Fruit fly (Drosophila melanogaster) whole organism, embryonic: ENCODE measurements around the gene CG4956.

Experiments
- Atf6 ChIP-seq: fragments of 200-800 bp; sonication (Bioruptor generic); IDR thresholded peaks from 2 replicates; pipeline ENCODE4 v1.3.6; 2022; ENCODE audit warnings: missing biosample characterization, missing genetic modification characterization
- B-H1 ChIP-seq: fragments of 200-800 bp; sonication (Bioruptor generic); IDR thresholded peaks from 3 replicates; pipeline ENCODE4 v1.3.6; 2022; ENCODE audit warnings: missing biosample characterization, missing genetic modification characterization
- B-H2 ChIP-seq: fragments of 200-800 bp; sonication (Bioruptor generic); optimal IDR thresholded peaks from 2 replicates; lab custom pipeline; 2018; ENCODE audit warnings: missing biosample characterization, mild to moderate bottlenecking, missing genetic modification characterization
- CG1024 ChIP-seq: fragments of 200-800 bp; sonication (Bioruptor generic); IDR thresholded peaks from 2 replicates; pipeline ENCODE4 v1.3.6; 2022; ENCODE audit warnings: missing biosample characterization, missing genetic modification characterization
- CG12219 ChIP-seq: fragments of 200-800 bp; sonication (Bioruptor generic); optimal IDR thresholded peaks from 3 replicates; lab custom pipeline; 2018; ENCODE audit warnings: missing biosample characterization, mild to moderate bottlenecking, missing genetic modification characterization
- CG12769 ChIP-seq: fragments of 200-800 bp; sonication (Bioruptor generic); optimal IDR thresholded peaks from 2 replicates; lab custom pipeline; 2019; ENCODE audit warnings: missing biosample characterization, mild to moderate bottlenecking, missing genetic modification characterization, moderate library complexity
- CG13296 ChIP-seq: fragments of 200-800 bp; sonication (Bioruptor generic); optimal IDR thresholded peaks from 3 replicates; lab custom pipeline; 2018; ENCODE audit warnings: missing biosample characterization, mild to moderate bottlenecking, missing genetic modification characterization
- CG14014 ChIP-seq: fragments of 200-800 bp; sonication (Bioruptor generic); IDR thresholded peaks from 2 replicates; pipeline ENCODE4 v1.3.6; 2022; ENCODE audit warnings: missing biosample characterization, missing genetic modification characterization
- CG15479 ChIP-seq: fragments of 200-800 bp; sonication (Bioruptor generic); optimal IDR thresholded peaks from 3 replicates; lab custom pipeline; 2019; ENCODE audit warnings: missing biosample characterization, mild to moderate bottlenecking, missing genetic modification characterization, moderate library complexity
- CG15601 ChIP-seq: fragments of 200-800 bp; sonication (Bioruptor generic); optimal IDR thresholded peaks from 3 replicates; lab custom pipeline; 2019; ENCODE audit warnings: missing biosample characterization, mild to moderate bottlenecking, missing genetic modification characterization, moderate library complexity
- CG17912 ChIP-seq: fragments of 200-800 bp; sonication (Bioruptor generic); optimal IDR thresholded peaks from 2 replicates; lab custom pipeline; 2018; ENCODE audit warnings: missing biosample characterization, mild to moderate bottlenecking, missing genetic modification characterization
- CG3281 ChIP-seq: fragments of 200-800 bp; sonication (Bioruptor generic); optimal IDR thresholded peaks from 3 replicates; lab custom pipeline; 2017; ENCODE audit warnings: missing biosample characterization, mild to moderate bottlenecking, missing genetic modification characterization
- CG34422 ChIP-seq: fragments of 200-800 bp; sonication (Bioruptor generic); IDR thresholded peaks from 3 replicates; pipeline ENCODE4 v1.3.6; 2022; ENCODE audit warnings: missing biosample characterization, missing genetic modification characterization
- CG4282 ChIP-seq: fragments of 200-800 bp; sonication (Bioruptor generic); optimal IDR thresholded peaks from 2 replicates; lab custom pipeline; 2016; ENCODE audit warnings: missing biosample characterization, missing genetic modification characterization
- CG4328 ChIP-seq: fragments of 200-800 bp; sonication (Bioruptor generic); optimal IDR thresholded peaks from 3 replicates; lab custom pipeline; 2017; ENCODE audit warnings: missing biosample characterization, missing genetic modification reagents, missing genetic modification characterization
- CG4360 ChIP-seq: fragments of 200-800 bp; sonication (Bioruptor generic); IDR thresholded peaks from 2 replicates; pipeline ENCODE4 v1.3.6; 2022; ENCODE audit warnings: missing biosample characterization, missing genetic modification characterization
- CG4730 ChIP-seq: fragments of 200-800 bp; sonication (Bioruptor generic); IDR thresholded peaks from 2 replicates; pipeline ENCODE4 v1.3.6; 2022; ENCODE audit warnings: missing biosample characterization, missing genetic modification characterization
- CG4820 ChIP-seq: fragments of 200-800 bp; sonication (Bioruptor generic); optimal IDR thresholded peaks from 3 replicates; lab custom pipeline; 2016; ENCODE audit warnings: missing biosample characterization, missing genetic modification characterization
- CG6854 ChIP-seq: fragments of 200-800 bp; sonication (Bioruptor generic); optimal IDR thresholded peaks from 3 replicates; lab custom pipeline; 2017; ENCODE audit warnings: missing biosample characterization, mild to moderate bottlenecking, missing genetic modification characterization
- D19A ChIP-seq: fragments of 200-800 bp; optimal IDR thresholded peaks from 3 replicates; lab custom pipeline; 2019; ENCODE audit warnings: missing biosample characterization, mild to moderate bottlenecking, missing genetic modification characterization, moderate library complexity
- Dad ChIP-seq: fragments of 200-800 bp; sonication (Bioruptor generic); optimal IDR thresholded peaks from 3 replicates; lab custom pipeline; 2016; ENCODE audit warnings: missing biosample characterization, missing genetic modification characterization
- Dp ChIP-seq: fragments of 200-800 bp; sonication (Bioruptor generic); optimal IDR thresholded peaks from 2 replicates; lab custom pipeline; 2018; ENCODE audit warnings: missing biosample characterization, mild to moderate bottlenecking, missing genetic modification characterization, moderate library complexity
- HLH3B ChIP-seq: fragments of 200-800 bp; sonication (Bioruptor generic); IDR thresholded peaks from 2 replicates; pipeline ENCODE4 v1.3.6; 2022; ENCODE audit warnings: missing biosample characterization, missing genetic modification characterization
- Hr39 ChIP-seq: fragments of >200 bp; optimal IDR thresholded peaks from 2 replicates; lab custom pipeline; 2017
- Max ChIP-seq: fragments of 200-800 bp; sonication (Bioruptor generic); optimal IDR thresholded peaks from 2 replicates; lab custom pipeline; 2016; ENCODE audit warnings: missing biosample characterization, mild to moderate bottlenecking, missing genetic modification characterization
- Nf-YC ChIP-seq: fragments of 200-800 bp; optimal IDR thresholded peaks from 3 replicates; lab custom pipeline; 2019; ENCODE audit warnings: missing biosample characterization, mild to moderate bottlenecking, missing genetic modification characterization, moderate library complexity
- Opbp ChIP-seq: fragments of 200-800 bp; sonication (Bioruptor generic); IDR thresholded peaks from 3 replicates; pipeline ENCODE4 v1.3.6; 2022; ENCODE audit warnings: missing biosample characterization, missing genetic modification characterization; ENCODE audit not compliant: partially characterized antibody
- Ravus ChIP-seq: fragments of 200-800 bp; sonication (Bioruptor generic); IDR thresholded peaks from 2 replicates; pipeline ENCODE4 v1.3.6; 2022; ENCODE audit warnings: missing biosample characterization, missing genetic modification characterization
- Sin3A ChIP-seq: fragments of >200 bp; optimal IDR thresholded peaks from 2 replicates; lab custom pipeline; 2018
- br ChIP-seq: fragments of >200 bp; optimal IDR thresholded peaks from 2 replicates; lab custom pipeline; 2017
- caup ChIP-seq: fragments of 200-800 bp; sonication (Bioruptor generic); optimal IDR thresholded peaks from 3 replicates; lab custom pipeline; 2017; ENCODE audit warnings: missing biosample characterization, mild to moderate bottlenecking, missing genetic modification characterization, moderate library complexity; ENCODE audit not compliant: severe bottlenecking
- dati ChIP-seq: fragments of 200-800 bp; sonication (Bioruptor generic); IDR thresholded peaks from 2 replicates; pipeline ENCODE4 v1.3.6; 2022; ENCODE audit warnings: missing biosample characterization, missing genetic modification characterization
- dimm ChIP-seq: fragments of 200-800 bp; sonication (Bioruptor generic); IDR thresholded peaks from 2 replicates; pipeline ENCODE4 v1.3.6; 2022; ENCODE audit warnings: missing biosample characterization, missing genetic modification characterization
- dmrt99B ChIP-seq: fragments of 200-800 bp; sonication (Bioruptor generic); optimal IDR thresholded peaks from 2 replicates; lab custom pipeline; 2018; ENCODE audit warnings: missing biosample characterization, mild to moderate bottlenecking, missing genetic modification characterization, moderate library complexity
- emc ChIP-seq: fragments of 200-800 bp; sonication (Bioruptor generic); optimal IDR thresholded peaks from 2 replicates; lab custom pipeline; 2016; ENCODE audit warnings: missing biosample characterization, missing genetic modification characterization
- ewg ChIP-seq: fragments of 200-800 bp; sonication (Bioruptor generic); optimal IDR thresholded peaks from 3 replicates; lab custom pipeline; 2017; ENCODE audit warnings: mild to moderate bottlenecking, missing biosample characterization, missing genetic modification reagents, missing genetic modification characterization
- exex ChIP-seq: fragments of 200-800 bp; sonication (Bioruptor generic); optimal IDR thresholded peaks from 4 replicates; lab custom pipeline; 2018; ENCODE audit warnings: missing biosample characterization, mild to moderate bottlenecking, missing genetic modification characterization, moderate library complexity
- ftz-f1 ChIP-seq: fragments of 200-800 bp; sonication (Bioruptor generic); optimal IDR thresholded peaks from 2 replicates; lab custom pipeline; 2016; ENCODE audit warnings: missing biosample characterization, missing genetic modification characterization
- fu2 ChIP-seq: fragments of 200-800 bp; sonication (Bioruptor generic); optimal IDR thresholded peaks from 2 replicates; lab custom pipeline; 2016; ENCODE audit warnings: missing biosample characterization, missing genetic modification characterization
- gce ChIP-seq: fragments of 200-800 bp; sonication (Bioruptor generic); IDR thresholded peaks from 3 replicates; pipeline ENCODE4 v1.3.6; 2022; ENCODE audit warnings: missing biosample characterization, missing genetic modification characterization
- gcm ChIP-seq: fragments of 200-800 bp; sonication (Bioruptor generic); optimal IDR thresholded peaks from 2 replicates; lab custom pipeline; 2019; ENCODE audit warnings: missing biosample characterization, mild to moderate bottlenecking, missing genetic modification characterization, moderate library complexity
- grn ChIP-seq: fragments of 200-800 bp; sonication (Bioruptor generic); optimal IDR thresholded peaks from 3 replicates; lab custom pipeline; 2017; ENCODE audit warnings: missing biosample characterization, missing genetic modification characterization
- klu ChIP-seq: fragments of 200-800 bp; sonication (Bioruptor generic); IDR thresholded peaks from 2 replicates; pipeline ENCODE4 v1.3.6; 2022; ENCODE audit warnings: missing biosample characterization, missing genetic modification characterization
- lab ChIP-seq: fragments of 200-800 bp; sonication (Bioruptor generic); optimal IDR thresholded peaks from 3 replicates; lab custom pipeline; 2017; ENCODE audit warnings: missing biosample characterization, missing genetic modification characterization, mild to moderate bottlenecking, moderate library complexity, missing genetic modification reagents
- maf-S ChIP-seq: fragments of 200-800 bp; sonication (Bioruptor generic); optimal IDR thresholded peaks from 2 replicates; lab custom pipeline; 2016; ENCODE audit warnings: missing biosample characterization, missing genetic modification characterization
- mirr ChIP-seq: fragments of 200-800 bp; sonication (Bioruptor generic); optimal IDR thresholded peaks from 3 replicates; lab custom pipeline; 2018; ENCODE audit warnings: missing biosample characterization, mild to moderate bottlenecking, missing genetic modification characterization
- nerfin-2 ChIP-seq: fragments of 200-800 bp; sonication (Bioruptor generic); IDR thresholded peaks from 2 replicates; pipeline ENCODE4 v1.3.6; 2022; ENCODE audit warnings: missing biosample characterization, missing genetic modification characterization; ENCODE audit not compliant: partially characterized antibody
- odd ChIP-seq: fragments of 200-800 bp; sonication (Bioruptor generic); optimal IDR thresholded peaks from 2 replicates; lab custom pipeline; 2017; ENCODE audit warnings: missing biosample characterization, mild to moderate bottlenecking, missing genetic modification characterization
- p53 ChIP-seq: fragments of 200-800 bp; sonication (Bioruptor generic); optimal IDR thresholded peaks from 2 replicates; lab custom pipeline; 2016; ENCODE audit warnings: missing biosample characterization, missing genetic modification characterization
- pros ChIP-seq: fragments of 200-800 bp; sonication (Bioruptor generic); optimal IDR thresholded peaks from 3 replicates; lab custom pipeline; 2019; ENCODE audit warnings: missing biosample characterization, mild to moderate bottlenecking, missing genetic modification characterization, moderate library complexity
- sna ChIP-seq: fragments of 200-800 bp; sonication (Bioruptor generic); IDR thresholded peaks from 2 replicates; pipeline ENCODE4 v1.3.6; 2022; ENCODE audit warnings: missing biosample characterization, missing genetic modification characterization; ENCODE audit not compliant: partially characterized antibody
- twi ChIP-seq: fragments of 200-800 bp; optimal IDR thresholded peaks from 2 replicates; lab custom pipeline; 2019; ENCODE audit warnings: missing biosample characterization, mild to moderate bottlenecking, missing genetic modification characterization, moderate library complexity
- tx ChIP-seq: fragments of 200-800 bp; sonication (Bioruptor generic); optimal IDR thresholded peaks from 2 replicates; lab custom pipeline; 2016; ENCODE audit warnings: missing biosample characterization, missing genetic modification characterization

CG4956 gene

dm6 chr3R:25740348-25740751, 37.8 kb downstream of the CG4956 start, which contains the start of gene LpR2 (continued):
- peak; percentile 40 for TF ChIP-seq pros (GFP tag; lab: Kevin White, UChicago)
- TF ChIP-seq tx (GFP tag; lab: Kevin White, UChicago) = no peak
- no peak for TF ChIP-seq dati
- TF ChIP-seq CG15479 = no peak
- TF ChIP-seq twi = no peak
- no peak for TF ChIP-seq p53 (GFP tag; lab: Kevin White, UChicago)
- no peak for TF ChIP-seq CG17912 (GFP tag; lab: Kevin White, UChicago)
- no peak for TF ChIP-seq gcm (GFP tag; lab: Kevin White, UChicago)
- TF ChIP-seq exex (tag; lab: Kevin White, UChicago) = peak; percentile 35
- TF ChIP-seq Atf6 (GFP tag; lab: Robert Waterston, UW) = 0 out of 2 replicates have a peak, but pooled peaks have one; percentile 17
- no peak for TF ChIP-seq gce (GFP tag; lab: Robert Waterston, UW)
- peak; percentile 3 for TF ChIP-seq CG13296
- no peak for TF ChIP-seq odd
- peak; percentile 58 for TF ChIP-seq ftz-f1 (GFP tag; lab: Kevin White, UChicago)
- TF ChIP-seq CG12219 = no peak
- peak; percentile 33 for TF ChIP-seq caup (GFP tag; lab: Kevin White, UChicago)
- TF ChIP-seq CG34422 (GFP tag; lab: Robert Waterston, UW) = peak; percentile 13; the same call in 1 of the 3 replicates
- TF ChIP-seq CG6854 (GFP tag; lab: Kevin White, UChicago) = no peak
- TF ChIP-seq klu = no peak
- TF ChIP-seq B-H2 (GFP tag; lab: Kevin White, UChicago) = no peak
- no peak for TF ChIP-seq Dad
- TF ChIP-seq D19A = no peak
- no peak for TF ChIP-seq HLH3B
- TF ChIP-seq CG4730 = no peak
- TF ChIP-seq mirr (GFP tag; lab: Kevin White, UChicago) = peak; percentile 57
- TF ChIP-seq B-H1 (GFP tag; lab: Robert Waterston, UW) = no peak
- no peak for TF ChIP-seq dimm (GFP tag; lab: Robert Waterston, UW)
- TF ChIP-seq CG4360 = no peak
- no peak for TF ChIP-seq Dp
- TF ChIP-seq dmrt99B = peak; percentile 6
- TF ChIP-seq br (lab: Kevin White, UChicago) = no peak
- no peak for TF ChIP-seq sna (GFP tag; lab: Robert Waterston, UW)
- no peak for TF ChIP-seq Hr39 (lab: Kevin White, UChicago)
- TF ChIP-seq grn (GFP tag; lab: Kevin White, UChicago) = peak; percentile 70
- no peak for TF ChIP-seq maf-S (GFP tag; lab: Kevin White, UChicago)
- TF ChIP-seq lab (GFP tag; lab: Kevin White, UChicago) = peak; percentile 52
- peak; percentile 19 for TF ChIP-seq CG3281
- no peak for TF ChIP-seq CG4820 (GFP tag; lab: Kevin White, UChicago)
- no peak for TF ChIP-seq CG12769 (tag; lab: Kevin White, UChicago)
- no peak for TF ChIP-seq CG4328 (GFP tag; lab: Kevin White, UChicago)
- no peak for TF ChIP-seq Max (GFP tag; lab: Kevin White, UChicago)
- TF ChIP-seq CG15601 (tag; lab: Kevin White, UChicago) = no peak
- TF ChIP-seq Sin3A (lab: Kevin White, UChicago) = no peak
- no peak for TF ChIP-seq CG1024 (GFP tag; lab: Robert Waterston, UW)
- peak; percentile 8 for TF ChIP-seq CG4282
- TF ChIP-seq Nf-YC (tag; lab: Kevin White, UChicago) = peak; percentile 97
- TF ChIP-seq CG14014 (GFP tag; lab: Robert Waterston, UW) = peak; percentile 31; the same call in 1 of the 2 replicates
- TF ChIP-seq Opbp = 0 out of 3 replicates have a peak, but pooled peaks have one; percentile 40
- TF ChIP-seq fu2 = no peak
- TF ChIP-seq ewg (GFP tag; lab: Kevin White, UChicago) = no peak
- TF ChIP-seq nerfin-2 (GFP tag; lab: Robert Waterston, UW) = no peak
- no peak for TF ChIP-seq emc (GFP tag; lab: Kevin White, UChicago)
- TF ChIP-seq Ravus (GFP tag; lab: Robert Waterston, UW) = no peak
